Fruit fly (Drosophila melanogaster) whole organism, wandering third instar larva: ENCODE measurements around the gene Tsp96F.
A peak's percentile ranks its signal among the peaks of the same experiment; 100 is the strongest.

ENCODE experiments used
- Abd-B ChIP-seq: fragments of >200 bp; optimal IDR thresholded peaks from 2 replicates; lab custom pipeline; 2017; ENCODE audit warnings: missing biosample characterization, missing genetic modification characterization
- CG32264 ChIP-seq: fragments of 200-800 bp; sonication (Bioruptor generic); optimal IDR thresholded peaks from 2 replicates; lab custom pipeline; 2016; ENCODE audit warnings: missing biosample characterization, missing genetic modification characterization
- CG9705 ChIP-seq: fragments of 200-800 bp; sonication (Bioruptor generic); optimal IDR thresholded peaks from 2 replicates; lab custom pipeline; 2018; ENCODE audit warnings: missing biosample characterization, mild to moderate bottlenecking, missing genetic modification characterization
- CrebA ChIP-seq: fragments of 200-800 bp; sonication (Bioruptor generic); optimal IDR thresholded peaks from 2 replicates; lab custom pipeline; 2016; ENCODE audit warnings: missing biosample characterization, mild to moderate bottlenecking, missing genetic modification characterization, borderline replicate concordance
- Dfd ChIP-seq: fragments of >200 bp; optimal IDR thresholded peaks from 2 replicates; lab custom pipeline; 2017; ENCODE audit warnings: missing biosample characterization, missing genetic modification characterization
- Dif ChIP-seq: fragments of 200-275, 200-300 bp; sonication (Bioruptor generic); optimal IDR thresholded peaks from 2 replicates; lab custom pipeline; 2018; ENCODE audit warnings: missing biosample characterization, missing genetic modification characterization; ENCODE audit not compliant: partially characterized antibody
- GATAd ChIP-seq: sonication (Bioruptor generic); optimal IDR thresholded peaks from 2 replicates; lab custom pipeline; 2016; ENCODE audit warnings: missing biosample characterization, missing genetic modification characterization
- HLH106 ChIP-seq: fragments of 200-800 bp; optimal IDR thresholded peaks from 3 replicates; lab custom pipeline; 2019; ENCODE audit warnings: missing biosample characterization, mild to moderate bottlenecking, missing genetic modification characterization, moderate library complexity
- Hnf4 ChIP-seq: fragments of 200-800 bp; sonication (Bioruptor generic); optimal IDR thresholded peaks from 2 replicates; lab custom pipeline; 2016; ENCODE audit warnings: missing biosample characterization, mild to moderate bottlenecking, missing genetic modification characterization
- Hr78 ChIP-seq: fragments of >200 bp; optimal IDR thresholded peaks from 2 replicates; lab custom pipeline; 2017; ENCODE audit warnings: missing biosample characterization, missing genetic modification characterization
- Hr83 ChIP-seq: fragments of 200-300 bp; sonication (Bioruptor generic); optimal IDR thresholded peaks from 2 replicates; lab custom pipeline; 2016; ENCODE audit warnings: missing biosample characterization, mild to moderate bottlenecking, missing genetic modification characterization, moderate library complexity; ENCODE audit not compliant: poor library complexity, severe bottlenecking
- Jra ChIP-seq: sonication (Bioruptor generic); optimal IDR thresholded peaks from 2 replicates; lab custom pipeline; 2016; ENCODE audit warnings: missing biosample characterization, missing genetic modification characterization
- Mio ChIP-seq: sonication (Bioruptor generic); optimal IDR thresholded peaks from 2 replicates; lab custom pipeline; 2016; ENCODE audit warnings: missing biosample characterization, missing genetic modification characterization
- Myc ChIP-seq: fragments of >200 bp; optimal IDR thresholded peaks from 2 replicates; lab custom pipeline; 2017
- N ChIP-seq: fragments of >200 bp; optimal IDR thresholded peaks from 2 replicates; lab custom pipeline; 2018; ENCODE audit warnings: missing biosample characterization, missing external identifiers, missing genetic modification characterization
- OdsH ChIP-seq: fragments of 200-800 bp; sonication (Bioruptor generic); optimal IDR thresholded peaks from 2 replicates; lab custom pipeline; 2016; ENCODE audit warnings: missing biosample characterization, mild to moderate bottlenecking, missing genetic modification characterization
- Rel ChIP-seq, 2 experiments: fragments of 200-800 bp; sonication (Bioruptor generic) in 1 of 2; optimal IDR thresholded peaks; 2 replicates in 1 of 2; 3 replicates in 1 of 2; lab custom pipeline; 2016 to 2019; ENCODE audit warnings: mild to moderate bottlenecking in 2 of 2, missing biosample characterization in 2 of 2, missing genetic modification characterization in 2 of 2, moderate library complexity in 1 of 2
- Sp1 ChIP-seq: fragments of 200-800 bp; sonication (Bioruptor generic); optimal IDR thresholded peaks from 3 replicates; lab custom pipeline; 2019; ENCODE audit warnings: missing biosample characterization, mild to moderate bottlenecking, missing genetic modification characterization, moderate library complexity
- Vsx2 ChIP-seq: fragments of 200-300, 225-300 bp; sonication (Bioruptor generic); optimal IDR thresholded peaks from 2 replicates; lab custom pipeline; 2018; ENCODE audit warnings: missing biosample characterization, missing genetic modification characterization; ENCODE audit not compliant: partially characterized antibody
- br ChIP-seq: fragments of 200-800 bp; sonication (Bioruptor generic); optimal IDR thresholded peaks from 2 replicates; lab custom pipeline; 2016; ENCODE audit warnings: missing biosample characterization, missing genetic modification characterization
- brk ChIP-seq: fragments of 200-800 bp; sonication (Bioruptor generic); optimal IDR thresholded peaks from 2 replicates; lab custom pipeline; 2016; ENCODE audit warnings: missing biosample characterization, mild to moderate bottlenecking, missing genetic modification characterization
- dsf ChIP-seq: sonication (Bioruptor generic); optimal IDR thresholded peaks from 2 replicates; lab custom pipeline; 2016; ENCODE audit warnings: missing biosample characterization, missing genetic modification characterization, borderline replicate concordance
- ey ChIP-seq: fragments of 200-800 bp; sonication (Bioruptor generic); optimal IDR thresholded peaks from 2 replicates; lab custom pipeline; 2016; ENCODE audit warnings: missing biosample characterization, missing genetic modification characterization
- foxo ChIP-seq, 2 experiments: fragments of 200-800 bp; sonication (Bioruptor generic); optimal IDR thresholded peaks; 2 replicates in 1 of 2; 3 replicates in 1 of 2; lab custom pipeline; 2016 to 2017; ENCODE audit warnings: missing biosample characterization in 2 of 2, missing genetic modification characterization in 2 of 2
- fru ChIP-seq: fragments of 200-800 bp; sonication (Bioruptor generic); optimal IDR thresholded peaks from 3 replicates; lab custom pipeline; 2016; ENCODE audit warnings: missing biosample characterization, mild to moderate bottlenecking, missing genetic modification characterization
- h ChIP-seq: fragments of 200-800 bp; sonication (Bioruptor generic); optimal IDR thresholded peaks from 3 replicates; lab custom pipeline; 2016; ENCODE audit warnings: missing biosample characterization, mild to moderate bottlenecking, missing genetic modification characterization
- jim ChIP-seq: fragments of 175-275, 200-325 bp; sonication (Bioruptor generic); optimal IDR thresholded peaks from 2 replicates; lab custom pipeline; 2016; ENCODE audit warnings: missing biosample characterization, mild to moderate bottlenecking, missing genetic modification characterization
- lola ChIP-seq: fragments of >200 bp; optimal IDR thresholded peaks from 2 replicates; lab custom pipeline; 2017; ENCODE audit warnings: missing biosample characterization, missing genetic modification characterization
- pan ChIP-seq: fragments of >200 bp; optimal IDR thresholded peaks from 2 replicates; lab custom pipeline; 2017
- rgr ChIP-seq: fragments of 200-800 bp; sonication (Bioruptor generic); optimal IDR thresholded peaks from 3 replicates; lab custom pipeline; 2016; ENCODE audit warnings: missing biosample characterization, mild to moderate bottlenecking, missing genetic modification characterization
- sage ChIP-seq: fragments of 200-800 bp; sonication (Bioruptor generic); optimal IDR thresholded peaks from 2 replicates; lab custom pipeline; 2016; ENCODE audit warnings: missing biosample characterization, mild to moderate bottlenecking, missing genetic modification characterization
- sv ChIP-seq: fragments of 200-800 bp; sonication (Bioruptor generic); optimal IDR thresholded peaks from 3 replicates; lab custom pipeline; 2016; ENCODE audit warnings: missing biosample characterization, missing genetic modification characterization
- tai ChIP-seq: sonication (Bioruptor generic); optimal IDR thresholded peaks from 2 replicates; lab custom pipeline; 2016; ENCODE audit warnings: missing biosample characterization, missing genetic modification characterization
- usp ChIP-seq: fragments of >200 bp; optimal IDR thresholded peaks from 2 replicates; lab custom pipeline; 2017; ENCODE audit warnings: missing biosample characterization, missing genetic modification characterization
- woc ChIP-seq: sonication (Bioruptor generic); optimal IDR thresholded peaks from 2 replicates; lab custom pipeline; 2016; ENCODE audit warnings: missing biosample characterization, mild to moderate bottlenecking, missing genetic modification characterization

Gene Tsp96F

dm6 chr3R:25854825-25855224 lies 26.4 kb downstream of the Tsp96F start:
- no peak for TF ChIP-seq OdsH
- TF ChIP-seq HLH106 (tag; lab: Kevin White, UChicago), result peak; percentile 13
- TF ChIP-seq h (GFP tag; lab: Kevin White, UChicago), result no peak
- TF ChIP-seq, all 38 proteins: peak for 1

DNA sequence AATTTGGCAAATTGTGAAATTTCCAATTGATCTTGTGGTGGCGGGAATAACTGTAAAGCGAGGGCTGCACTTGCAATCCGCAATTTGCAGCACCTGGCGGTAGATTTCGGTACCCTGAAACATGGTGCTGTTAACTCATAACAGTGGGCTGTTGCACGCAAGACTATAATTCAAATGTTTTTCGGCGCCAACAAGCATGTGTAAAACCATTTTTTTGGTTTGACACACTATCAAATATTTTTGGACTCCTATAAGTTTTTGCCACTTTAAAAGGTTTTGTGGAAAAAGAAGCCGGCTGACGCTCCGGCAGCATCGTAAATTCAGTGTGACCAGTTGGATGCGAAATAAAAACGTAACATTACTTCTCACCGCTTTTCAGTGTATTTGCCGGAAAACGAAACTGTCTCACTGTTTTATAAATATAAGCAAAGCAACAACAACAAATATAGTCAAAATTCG lies 30.0 kb downstream of the Tsp96F start, which contains the start of the genes CG14545 and CG5886:
CG14545 (minus strand) TSS at position 68 of the 459 bp plus-strand sequence.
CG5886 (plus strand) TSS at position 409 of the 459 bp plus-strand sequence.
- TF ChIP-seq Myc (lab: Kevin White, UChicago) (peak; percentile 55), foxo (GFP tag; optimal IDR thresholded peaks at IDR 0.05; lab: Kevin White, UChicago) (peak in 1 of 2 experiments; percentile 22), brk (GFP tag; lab: Kevin White, UChicago) (no peak), tai (peak; percentile 20), lola (no peak), dsf (GFP tag; lab: Kevin White, UChicago) (no peak), Jra (GFP tag; lab: Kevin White, UChicago) (no peak), fru (GFP tag; lab: Kevin White, UChicago) (peak; percentile 91), Mio (GFP tag; lab: Kevin White, UChicago) (no peak), ey (GFP tag; lab: Kevin White, UChicago) (no peak), Hnf4 (GFP tag; lab: Kevin White, UChicago) (peak; percentile 4)

DNA sequence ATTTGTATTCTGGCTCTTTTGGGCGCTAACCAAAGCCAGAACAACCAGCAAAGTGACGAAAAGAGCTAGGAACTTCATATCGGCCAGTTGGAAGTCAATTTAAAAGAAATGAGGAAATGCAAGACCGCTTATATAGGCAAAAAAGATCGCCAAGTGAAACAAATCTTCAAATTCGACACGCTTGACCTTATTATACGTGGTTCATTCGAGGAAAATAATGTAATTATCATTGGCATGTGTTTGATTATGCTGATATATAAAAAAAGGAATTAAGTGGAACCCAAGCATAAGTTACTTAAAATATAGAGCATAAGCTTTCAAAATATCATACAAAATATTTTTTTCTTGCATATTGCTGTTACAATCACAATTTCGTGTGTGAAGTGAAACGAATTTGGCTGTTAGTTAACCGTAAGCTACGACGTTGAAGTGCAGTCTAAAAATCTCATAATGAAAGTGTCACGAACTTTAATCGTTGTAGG lies 49.4 kb downstream of the Tsp96F start, which contains the start of the genes Mst57Da and alpha4GT2:
Mst57Da (minus strand) TSS at position 101 of the 482 bp plus-strand sequence.
alpha4GT2 (plus strand) TSS at position 432 of the 482 bp plus-strand sequence.
- TF ChIP-seq GATAd (GFP tag; lab: Kevin White, UChicago) (no peak), Vsx2 (GFP tag; lab: Kevin White, UChicago) (no peak), HLH106 (tag; lab: Kevin White, UChicago) (no peak), Hnf4 (GFP tag; lab: Kevin White, UChicago) (no peak), OdsH (no peak), Sp1 (no peak), jim (GFP tag; lab: Kevin White, UChicago) (no peak), N (GFP tag; lab: Kevin White, UChicago) (no peak), sage (GFP tag; lab: Kevin White, UChicago) (no peak), CrebA (no peak), rgr (no peak), sv (GFP tag; lab: Kevin White, UChicago) (no peak), Hr78 (no peak), foxo (GFP tag; optimal IDR thresholded peaks at IDR 0.05; lab: Kevin White, UChicago) (no peak), Jra (GFP tag; lab: Kevin White, UChicago) (no peak), lola (no peak)

DNA sequence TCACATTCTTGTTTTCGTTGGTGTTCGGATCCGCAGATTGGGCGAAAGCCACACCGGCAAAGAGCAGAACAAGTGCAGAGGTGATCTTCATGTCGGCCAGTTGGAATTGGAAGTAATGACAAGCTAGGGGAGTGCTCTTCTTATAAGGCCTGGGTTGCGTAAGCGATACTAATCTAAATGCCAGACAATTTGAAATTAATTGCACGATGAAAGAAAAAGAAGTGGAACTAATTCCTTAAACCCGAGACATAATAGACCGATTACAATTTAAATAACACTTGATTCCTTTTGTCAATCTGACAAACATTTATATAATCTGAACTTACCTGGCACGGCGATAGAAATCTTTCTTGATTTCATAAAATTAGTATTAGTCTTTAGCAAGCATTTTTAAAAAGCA lies 50.4 kb downstream of the Tsp96F start, which contains the start of gene Mst57Db:
Mst57Db (minus strand) TSS at position 101 of the 400 bp plus-strand sequence.
- TF ChIP-seq ey (GFP tag; lab: Kevin White, UChicago) (no peak), Vsx2 (GFP tag; lab: Kevin White, UChicago) (no peak), woc (GFP tag; lab: Kevin White, UChicago) (no peak), fru (GFP tag; lab: Kevin White, UChicago) (no peak), h (GFP tag; lab: Kevin White, UChicago) (no peak), Sp1 (no peak), Abd-B (GFP tag; lab: Kevin White, UChicago) (no peak), dsf (GFP tag; lab: Kevin White, UChicago) (no peak), pan (lab: Kevin White, UChicago) (no peak), Dfd (GFP tag; lab: Kevin White, UChicago) (no peak), Dif (no peak), Hr83 (GFP tag; lab: Kevin White, UChicago) (no peak), sv (GFP tag; lab: Kevin White, UChicago) (no peak), OdsH (no peak), usp (GFP tag; lab: Kevin White, UChicago) (no peak), foxo (GFP tag; optimal IDR thresholded peaks at IDR 0.05; lab: Kevin White, UChicago) (no peak)

DNA sequence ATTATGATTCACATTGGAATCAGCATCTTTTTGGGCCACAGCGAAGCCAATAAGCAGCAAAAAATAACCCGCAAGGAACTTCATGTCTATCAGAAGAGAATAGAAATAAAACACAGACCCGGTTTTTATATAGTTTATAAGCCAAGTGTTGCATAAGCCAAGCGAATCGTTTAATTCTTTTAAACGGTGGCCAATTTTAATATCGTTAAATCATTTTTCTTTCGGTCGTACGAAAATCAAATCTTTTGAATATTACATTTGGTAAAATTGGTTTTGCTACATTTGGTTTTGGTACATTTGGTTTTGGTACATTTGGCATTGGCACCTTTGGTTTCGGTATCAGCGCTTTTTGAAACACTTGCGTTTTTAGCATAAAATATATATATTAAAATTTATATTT lies 51.1 kb downstream of the Tsp96F start, which contains the start of gene Sfp96F:
Sfp96F (minus strand) TSS at position 101 of the 400 bp plus-strand sequence.
- TF ChIP-seq Vsx2 (GFP tag; lab: Kevin White, UChicago) (no peak), Jra (GFP tag; lab: Kevin White, UChicago) (no peak), Hr78 (no peak), dsf (GFP tag; lab: Kevin White, UChicago) (no peak), ey (GFP tag; lab: Kevin White, UChicago) (no peak), foxo (GFP tag; optimal IDR thresholded peaks at IDR 0.05; lab: Kevin White, UChicago) (no peak), h (GFP tag; lab: Kevin White, UChicago) (no peak), woc (GFP tag; lab: Kevin White, UChicago) (no peak), pan (lab: Kevin White, UChicago) (no peak), Dif (no peak), sage (GFP tag; lab: Kevin White, UChicago) (no peak), CG32264 (GFP tag; lab: Kevin White, UChicago) (no peak), brk (GFP tag; lab: Kevin White, UChicago) (no peak), Hr83 (GFP tag; lab: Kevin White, UChicago) (no peak), CG9705 (GFP tag; lab: Kevin White, UChicago) (no peak), tai (no peak), Mio (GFP tag; lab: Kevin White, UChicago) (no peak), br (GFP tag; lab: Kevin White, UChicago) (no peak), Rel (GFP tag; optimal IDR thresholded peaks at IDR 0.05; lab: Kevin White, UChicago) (no peak), Rel (tag; optimal IDR thresholded peaks at IDR 0.05; lab: Kevin White, UChicago) (no peak)
